Worm (Caenorhabditis elegans) whole organism, L4 larva: ENCODE measurements around the gene C31E10.5.
A peak's percentile ranks its signal among the peaks of the same experiment; 100 is the strongest.

Experiments used
- F10B5.3 ChIP-seq: sonication (generic microtip); optimal IDR thresholded peaks from 2 replicates; lab custom pipeline; 2016; ENCODE audit warnings: mild to moderate bottlenecking, missing genetic modification characterization, missing compliant biosample characterization
- F26F4.8 ChIP-seq: fragments of 200-800 bp; sonication (Bioruptor generic); conservative IDR thresholded peaks from 2 replicates; pipeline ENCODE4 v1.3.6; 2022; ENCODE audit warnings: missing genetic modification characterization, missing compliant biosample characterization
- F37D6.2 ChIP-seq: sonication (generic microtip); optimal IDR thresholded peaks from 2 replicates; lab custom pipeline; 2016; ENCODE audit warnings: mild to moderate bottlenecking, missing genetic modification characterization, missing compliant biosample characterization
- F44E2.7 ChIP-seq: fragments of 200-800 bp; sonication (Bioruptor generic); IDR thresholded peaks from 2 replicates; pipeline ENCODE4 v2.1.2; 2022; ENCODE audit warnings: missing genetic modification characterization, missing compliant biosample characterization
- F49E8.2 ChIP-seq: sonication (generic microtip); optimal IDR thresholded peaks from 2 replicates; lab custom pipeline; 2016; ENCODE audit warnings: missing compliant biosample characterization, mild to moderate bottlenecking, missing genetic modification characterization, borderline replicate concordance
- R02D3.7 ChIP-seq: fragments of 150-350 bp; sonication (generic microtip); optimal IDR thresholded peaks from 3 replicates; lab custom pipeline; 2014; ENCODE audit warnings: missing biosample characterization, missing genetic modification characterization
- T20F7.1 ChIP-seq: fragments of 200-800 bp; sonication (Bioruptor generic); optimal IDR thresholded peaks from 2 replicates; lab custom pipeline; 2018; ENCODE audit warnings: mild to moderate bottlenecking, missing genetic modification characterization, missing compliant biosample characterization
- T26A8.4 ChIP-seq: fragments of 200-800 bp; sonication (Bioruptor generic); IDR thresholded peaks from 2 replicates; pipeline ENCODE4 v1.3.6; 2022; ENCODE audit warnings: missing genetic modification characterization, missing compliant biosample characterization
- Y48G9A.11 ChIP-seq: fragments of 200-800 bp; sonication (Bioruptor generic); IDR thresholded peaks from 2 replicates; pipeline ENCODE4 v1.3.6; 2022; ENCODE audit warnings: missing genetic modification reagents, missing genetic modification characterization, missing compliant biosample characterization
- ZK546.5 ChIP-seq, 2 experiments: sonication (generic microtip); optimal IDR thresholded peaks; 2 replicates each; lab custom pipeline; 2017; ENCODE audit warnings: missing biosample characterization in 2 of 2, missing genetic modification characterization in 2 of 2
- aha-1 ChIP-seq: fragments of 150-350 bp; peaks from one replicate; lab custom pipeline; 2014; ENCODE audit warnings: missing biosample characterization, missing genetic modification characterization
- arid-1 ChIP-seq: fragments of 200-800 bp; sonication (Bioruptor generic); conservative IDR thresholded peaks from 2 replicates; pipeline ENCODE4 v1.3.6; 2022; ENCODE audit warnings: missing genetic modification reagents, missing genetic modification characterization, missing compliant biosample characterization
- ceh-28 ChIP-seq: fragments of 150-350 bp; optimal IDR thresholded peaks from 2 replicates; lab custom pipeline; 2014; ENCODE audit warnings: missing biosample characterization, missing genetic modification reagents, missing genetic modification characterization
- ceh-44 ChIP-seq: fragments of 200-800 bp; sonication (Bioruptor generic); IDR thresholded peaks from 2 replicates; pipeline ENCODE4 v1.3.6; 2022; ENCODE audit warnings: missing genetic modification reagents, missing genetic modification characterization, missing compliant biosample characterization
- cey-2 ChIP-seq: sonication (generic microtip); optimal IDR thresholded peaks from 3 replicates; lab custom pipeline; 2017; ENCODE audit warnings: missing genetic modification characterization, mild to moderate bottlenecking, missing compliant biosample characterization, antibody characterized with exemption, borderline replicate concordance; ENCODE audit not compliant: insufficient read depth
- ctbp-1 ChIP-seq: fragments of 200-800 bp; sonication (Bioruptor generic); IDR thresholded peaks from 2 replicates; pipeline ENCODE4 v1.3.6; 2022; ENCODE audit warnings: missing genetic modification reagents, missing genetic modification characterization, missing compliant biosample characterization
- daf-12 ChIP-seq: fragments of 150-350 bp; optimal IDR thresholded peaks from 2 replicates; lab custom pipeline; 2014; ENCODE audit warnings: missing biosample characterization, missing genetic modification reagents, missing genetic modification characterization
- duxl-1 ChIP-seq: sonication (generic microtip); optimal IDR thresholded peaks from 2 replicates; lab custom pipeline; 2016; ENCODE audit warnings: mild to moderate bottlenecking, missing genetic modification characterization, moderate library complexity, missing compliant biosample characterization; ENCODE audit not compliant: poor library complexity
- dve-1 ChIP-seq: sonication (generic microtip); optimal IDR thresholded peaks from 2 replicates; lab custom pipeline; 2017; ENCODE audit warnings: antibody characterized with exemption, mild to moderate bottlenecking, missing genetic modification characterization, missing compliant biosample characterization; ENCODE audit not compliant: insufficient read depth
- egl-43 ChIP-seq: fragments of 200-800 bp; sonication (Bioruptor generic); IDR thresholded peaks from 2 replicates; pipeline ENCODE4 v1.3.6; 2022; ENCODE audit warnings: missing genetic modification reagents, missing genetic modification characterization, missing compliant biosample characterization
- lim-7 ChIP-seq: fragments of 200-800 bp; sonication (Bioruptor generic); IDR thresholded peaks from 2 replicates; pipeline ENCODE4 v1.3.6; 2022; ENCODE audit warnings: missing genetic modification characterization, missing compliant biosample characterization
- lin-1 ChIP-seq: fragments of 200-800 bp; sonication (Bioruptor generic); IDR thresholded peaks from 2 replicates; pipeline ENCODE4 v1.3.6; 2022; ENCODE audit warnings: missing genetic modification reagents, missing genetic modification characterization, missing compliant biosample characterization
- lsy-2 ChIP-seq, 2 experiments: fragments of 150-350 bp in 1 of 2; sonication (generic microtip) in 1 of 2; optimal IDR thresholded peaks; 2 replicates each; lab custom pipeline; 2014 to 2017; ENCODE audit warnings: missing biosample characterization in 2 of 2, missing genetic modification characterization in 2 of 2
- mes-2 ChIP-seq: sonication (generic microtip); optimal IDR thresholded peaks from 2 replicates; lab custom pipeline; 2016; ENCODE audit warnings: missing genotype, mild to moderate bottlenecking, missing genetic modification characterization, missing compliant biosample characterization; ENCODE audit not compliant: poor library complexity, severe bottlenecking
- mxl-3 ChIP-seq: fragments of 200-800 bp; sonication (Bioruptor generic); optimal IDR thresholded peaks from 2 replicates; lab custom pipeline; 2018; ENCODE audit warnings: mild to moderate bottlenecking, missing genetic modification characterization, missing compliant biosample characterization
- nhr-11 ChIP-seq: fragments of 150-350 bp; optimal IDR thresholded peaks from 2 replicates; lab custom pipeline; 2014; ENCODE audit warnings: missing biosample characterization, missing genetic modification characterization
- nhr-42 ChIP-seq: fragments of 200-800 bp; sonication (Bioruptor generic); IDR thresholded peaks from 2 replicates; pipeline ENCODE4 v1.3.6; 2022; ENCODE audit warnings: missing genetic modification characterization, missing compliant biosample characterization
- nhr-48 ChIP-seq: sonication (generic microtip); optimal IDR thresholded peaks from 2 replicates; lab custom pipeline; 2016; ENCODE audit warnings: mild to moderate bottlenecking, missing genetic modification characterization, missing compliant biosample characterization
- pha-4 ChIP-seq, 2 experiments: fragments of 150-350 bp in 1 of 2; fragments of 200-800 bp in 1 of 2; sonication (Bioruptor generic) in 1 of 2; IDR thresholded peaks in 1 of 2; optimal IDR thresholded peaks in 1 of 2; 2 replicates each; pipeline versions ENCODE4 v1.3.6 to Lab custom; 2014 to 2022; ENCODE audit warnings: missing genetic modification characterization in 2 of 2, missing genetic modification reagents in 2 of 2, missing biosample characterization in 1 of 2, missing compliant biosample characterization in 1 of 2
- pqm-1 ChIP-seq: sonication (generic microtip); optimal IDR thresholded peaks from 2 replicates; lab custom pipeline; 2017; ENCODE audit warnings: missing biosample characterization, missing genetic modification characterization
- snpc-1.2 ChIP-seq: fragments of 200-800 bp; sonication (Bioruptor generic); IDR thresholded peaks from 2 replicates; pipeline ENCODE4 v1.3.6; 2022; ENCODE audit warnings: missing genetic modification reagents, missing genetic modification characterization, missing compliant biosample characterization
- spr-3 ChIP-seq: fragments of 200-800 bp; sonication (Bioruptor generic); optimal IDR thresholded peaks from 2 replicates; lab custom pipeline; 2018; ENCODE audit warnings: mild to moderate bottlenecking, missing genetic modification characterization, missing compliant biosample characterization
- tag-97 ChIP-seq: fragments of 200-800 bp; sonication (Bioruptor generic); IDR thresholded peaks from 2 replicates; pipeline ENCODE4 v1.3.6; 2022; ENCODE audit warnings: missing genetic modification characterization, missing compliant biosample characterization
- unc-62 ChIP-seq, 3 experiments: fragments of 150-350 bp in 1 of 3; sonication (generic microtip); optimal IDR thresholded peaks in 2 of 3; peaks in 1 of 3; 1 replicate in 1 of 3; 2 replicates in 2 of 3; lab custom pipeline; 2014 to 2017; ENCODE audit warnings: missing biosample characterization in 3 of 3, missing genetic modification characterization in 3 of 3, missing genetic modification reagents in 3 of 3, missing genotype in 1 of 3
- zag-1 ChIP-seq: fragments of 150-350 bp; optimal IDR thresholded peaks from 2 replicates; lab custom pipeline; 2014; ENCODE audit warnings: missing biosample characterization, missing genetic modification characterization
- zip-11 ChIP-seq: fragments of 200-800 bp; sonication (Bioruptor generic); IDR thresholded peaks from 2 replicates; pipeline ENCODE4 v1.3.6; 2022; ENCODE audit warnings: missing genetic modification characterization, missing compliant biosample characterization
- zip-2 ChIP-seq: fragments of 150-350 bp; optimal IDR thresholded peaks from 2 replicates; lab custom pipeline; 2014; ENCODE audit warnings: missing biosample characterization, missing genetic modification characterization
- ztf-11 ChIP-seq: fragments of 150-350 bp; optimal IDR thresholded peaks from 2 replicates; lab custom pipeline; 2014; ENCODE audit warnings: missing biosample characterization, missing genetic modification characterization
- ztf-7 ChIP-seq: fragments of 150-350 bp; optimal IDR thresholded peaks from 2 replicates; lab custom pipeline; 2014; ENCODE audit warnings: missing biosample characterization, missing genetic modification characterization

C31E10.5 gene

DNA sequence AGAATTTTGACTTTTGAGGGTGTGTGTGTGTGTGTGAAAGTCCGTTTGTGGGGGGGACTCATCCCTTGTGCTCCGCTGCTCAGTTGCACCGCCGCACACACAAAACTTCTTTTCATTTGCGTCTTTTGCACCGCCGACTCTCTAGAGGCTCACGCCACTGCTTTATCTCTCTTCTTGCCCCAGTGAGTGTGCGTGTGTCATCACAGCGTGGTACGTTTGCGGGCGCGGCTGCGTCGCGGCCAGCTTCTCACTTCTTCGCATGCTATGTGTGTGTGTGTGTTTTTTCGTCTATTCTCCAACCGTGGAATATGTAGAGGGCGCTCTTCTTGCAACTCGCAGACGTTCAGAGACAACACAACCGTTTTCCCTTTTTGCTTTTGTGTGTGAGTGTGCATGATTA is 50.1 kb downstream of the C31E10.5 start (continued):
- no peak for TF ChIP-seq spr-3 (GFP tag; lab: Kevin White, UChicago)
- TF ChIP-seq nhr-48 (tag; lab: Kevin White, UChicago): peak; percentile 28
- TF ChIP-seq F10B5.3 (tag; lab: Kevin White, UChicago): peak; percentile 2
- peak; percentile 82 for TF ChIP-seq egl-43 (GFP tag; lab: Robert Waterston, UW)
- peak; percentile 9 for TF ChIP-seq duxl-1
- TF ChIP-seq zip-2: peak; percentile 20
- peak in 1 of 2 experiments; percentile 93 for TF ChIP-seq unc-62 (GFP tag; optimal IDR thresholded peaks at IDR 0.05 in 1 of 2; lab: Kevin White, UChicago)
- TF ChIP-seq unc-62 (tag; optimal IDR thresholded peaks at IDR 0.05; lab: Kevin White, UChicago): no peak
- TF ChIP-seq arid-1 (GFP tag; lab: Robert Waterston, UW): 0 out of 2 replicates have a peak, but pooled peaks have one; percentile 31
- TF ChIP-seq R02D3.7 (tag; lab: Kevin White, UChicago): no peak
- TF ChIP-seq nhr-11 (tag; lab: Kevin White, UChicago): peak; percentile 62
- TF ChIP-seq zip-11 (GFP tag; lab: Robert Waterston, UW): no peak
- TF ChIP-seq tag-97: no peak
- TF ChIP-seq T20F7.1 (GFP tag; lab: Kevin White, UChicago): no peak
- no peak for TF ChIP-seq ceh-28 (tag; lab: Kevin White, UChicago)
- TF ChIP-seq F26F4.8 (GFP tag; lab: Robert Waterston, UW): no peak
- no peak for TF ChIP-seq Y48G9A.11 (GFP tag; lab: Robert Waterston, UW)
- TF ChIP-seq ceh-44 (GFP tag; lab: Robert Waterston, UW): 0 out of 2 replicates have a peak, but pooled peaks have one; percentile 33
- no peak for TF ChIP-seq F49E8.2 (tag; lab: Kevin White, UChicago)
- TF ChIP-seq lsy-2 (tag; optimal IDR thresholded peaks at IDR 0.05; lab: Kevin White, UChicago): peak; percentile 30 to 47
- no peak for TF ChIP-seq ZK546.5 (tag; optimal IDR thresholded peaks at IDR 0.05; lab: Kevin White, UChicago)
- no peak for TF ChIP-seq nhr-42 (GFP tag; lab: Robert Waterston, UW)
- TF ChIP-seq daf-12 (tag; lab: Kevin White, UChicago): no peak
- TF ChIP-seq F44E2.7: no peak
- no peak for TF ChIP-seq pqm-1
- TF ChIP-seq mxl-3 (GFP tag; lab: Kevin White, UChicago): peak; percentile 81
- TF ChIP-seq mes-2 (tag; lab: Kevin White, UChicago): peak; percentile 72
- TF ChIP-seq lim-7: no peak
- no peak for TF ChIP-seq ztf-11 (tag; lab: Kevin White, UChicago)
- peak; percentile 43; the same call in 1 of the 2 replicates for TF ChIP-seq T26A8.4 (GFP tag; lab: Robert Waterston, UW)
- peak; percentile 69 for TF ChIP-seq F37D6.2 (tag; lab: Kevin White, UChicago)
- TF ChIP-seq ztf-7: no peak
- no peak for TF ChIP-seq snpc-1.2
- TF ChIP-seq dve-1 (tag; lab: Kevin White, UChicago): peak; percentile 45
- TF ChIP-seq cey-2 (tag; lab: Kevin White, UChicago): no peak
- peak; percentile 36; the same call in 1 of the 2 replicates for TF ChIP-seq pha-4 (GFP tag; IDR thresholded peaks at IDR 0.05; lab: Robert Waterston, UW)
- TF ChIP-seq pha-4 (tag; optimal IDR thresholded peaks at IDR 0.05; lab: Kevin White, UChicago): no peak
- peak; percentile 81; the same call in 1 of the 2 replicates for TF ChIP-seq ctbp-1 (GFP tag; lab: Robert Waterston, UW)

DNA sequence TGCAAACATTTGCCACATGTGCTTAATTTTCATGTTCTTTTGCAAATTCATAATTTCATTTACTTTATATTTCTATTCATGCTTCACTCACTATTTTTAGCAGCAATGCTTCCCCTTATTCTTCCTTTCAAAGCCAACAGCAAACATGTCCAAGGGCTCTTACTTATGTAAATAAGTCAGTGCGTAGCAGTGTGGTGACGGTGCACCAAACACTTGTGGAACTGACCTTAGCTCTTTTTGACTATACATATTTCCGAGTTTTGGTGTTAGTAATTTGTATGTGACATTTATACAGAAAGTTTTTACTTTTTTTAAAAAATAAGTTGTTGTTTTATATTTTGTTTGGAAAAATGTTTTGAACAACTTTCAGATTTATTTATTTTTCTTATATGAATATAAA is 50.5 kb downstream of the C31E10.5 start:
- TF ChIP-seq nhr-11 (tag; lab: Kevin White, UChicago): no peak
- no peak for TF ChIP-seq lin-1 (GFP tag; lab: Robert Waterston, UW)
- no peak for TF ChIP-seq F26F4.8 (GFP tag; lab: Robert Waterston, UW)
- TF ChIP-seq ctbp-1 (GFP tag; lab: Robert Waterston, UW): no peak
- no peak for TF ChIP-seq zag-1 (tag; lab: Kevin White, UChicago)
- no peak for TF ChIP-seq zip-11 (GFP tag; lab: Robert Waterston, UW)
- TF ChIP-seq aha-1 (tag; lab: Kevin White, UChicago): peak; percentile 95
